Worm (Caenorhabditis elegans) whole organism, young adult: ENCODE measurements around the gene C55B6.1.
A peak's percentile ranks its signal among the peaks of the same experiment; 100 is the strongest.

Experiments used
- B0019.2 ChIP-seq: fragments of 200-800 bp; sonication (Bioruptor generic); conservative IDR thresholded peaks from 2 replicates; pipeline ENCODE4 v1.3.6; 2022; ENCODE audit warnings: missing genetic modification reagents, missing genetic modification characterization, missing compliant biosample characterization
- B0035.1 ChIP-seq: sonication (generic microtip); optimal IDR thresholded peaks from 2 replicates; lab custom pipeline; 2016; ENCODE audit warnings: missing genetic modification characterization, mild to moderate bottlenecking, missing compliant biosample characterization, missing genotype, missing genetic modification reagents
- C06A6.2 ChIP-seq: fragments of 200-800 bp; sonication (Bioruptor generic); conservative IDR thresholded peaks from 2 replicates; pipeline ENCODE4 v1.3.6; 2022; ENCODE audit warnings: missing genetic modification characterization, missing compliant biosample characterization
- D2030.7 ChIP-seq: fragments of 200-800 bp; sonication (Bioruptor generic); IDR thresholded peaks from 2 replicates; pipeline ENCODE4 v1.3.6; 2022; ENCODE audit warnings: missing genetic modification reagents, missing genetic modification characterization, missing compliant biosample characterization
- F57A8.1 ChIP-seq: fragments of 200-800 bp; sonication (Bioruptor generic); optimal IDR thresholded peaks from 2 replicates; lab custom pipeline; 2018; ENCODE audit warnings: mild to moderate bottlenecking, missing genetic modification characterization, moderate library complexity, missing compliant biosample characterization
- K12H6.12 ChIP-seq: fragments of 200-800 bp; sonication (Bioruptor generic); optimal IDR thresholded peaks from 2 replicates; lab custom pipeline; 2018; ENCODE audit warnings: mild to moderate bottlenecking, missing genetic modification characterization, missing compliant biosample characterization
- Y53G8AR.9 ChIP-seq: fragments of 200-800 bp; sonication (Bioruptor generic); conservative IDR thresholded peaks from 2 replicates; pipeline ENCODE4 v1.3.6; 2022; ENCODE audit warnings: missing genetic modification reagents, missing genetic modification characterization, missing compliant biosample characterization
- Y67H2A.10 ChIP-seq: fragments of 200-800 bp; sonication (Bioruptor generic); conservative IDR thresholded peaks from 2 replicates; pipeline ENCODE4 v1.3.6; 2022; ENCODE audit warnings: missing genetic modification reagents, missing genetic modification characterization, missing compliant biosample characterization
- Y95B8A.8 ChIP-seq: fragments of 200-800 bp; sonication (Bioruptor generic); IDR thresholded peaks from 2 replicates; pipeline ENCODE4 v1.3.6; 2022; ENCODE audit warnings: missing genetic modification reagents, missing genetic modification characterization, missing compliant biosample characterization
- akir-1 ChIP-seq: fragments of 200-800 bp; sonication (Bioruptor generic); optimal IDR thresholded peaks from 2 replicates; lab custom pipeline; 2018; ENCODE audit warnings: mild to moderate bottlenecking, missing genetic modification characterization, moderate library complexity, missing compliant biosample characterization
- aptf-3 ChIP-seq: fragments of 200-800 bp; sonication (Bioruptor generic); IDR thresholded peaks from 2 replicates; pipeline ENCODE4 v1.3.6; 2022; ENCODE audit warnings: missing genetic modification characterization, missing compliant biosample characterization
- attf-5 ChIP-seq: fragments of 200-800 bp; sonication (Bioruptor generic); optimal IDR thresholded peaks from 2 replicates; lab custom pipeline; 2018; ENCODE audit warnings: mild to moderate bottlenecking, missing genetic modification characterization, missing compliant biosample characterization
- bed-1 ChIP-seq: fragments of 200-800 bp; sonication (Bioruptor generic); IDR thresholded peaks from 2 replicates; pipeline ENCODE4 v1.3.6; 2022; ENCODE audit warnings: missing genetic modification reagents, missing genetic modification characterization, missing compliant biosample characterization
- ceh-79 ChIP-seq: sonication (generic microtip); optimal IDR thresholded peaks from 2 replicates; lab custom pipeline; 2017; ENCODE audit warnings: mild to moderate bottlenecking, missing genetic modification characterization, missing compliant biosample characterization
- ceh-91 ChIP-seq: fragments of 200-800 bp; sonication (Bioruptor generic); IDR thresholded peaks from 2 replicates; pipeline ENCODE4 v1.3.6; 2022; ENCODE audit warnings: missing genetic modification reagents, missing genetic modification characterization, missing compliant biosample characterization
- chd-7 ChIP-seq: sonication (generic microtip); optimal IDR thresholded peaks from 2 replicates; lab custom pipeline; 2016; ENCODE audit warnings: mild to moderate bottlenecking, missing genetic modification characterization, moderate library complexity, missing compliant biosample characterization
- dox-1 ChIP-seq: fragments of 200-800 bp; sonication (Bioruptor generic); IDR thresholded peaks from 2 replicates; pipeline ENCODE4 v1.3.6; 2022; ENCODE audit warnings: missing genetic modification reagents, missing genetic modification characterization, missing compliant biosample characterization
- dpl-1 ChIP-seq: fragments of 150-350 bp; optimal IDR thresholded peaks from 2 replicates; lab custom pipeline; 2014; ENCODE audit warnings: missing biosample characterization, missing genetic modification reagents, missing genetic modification characterization
- egrh-3 ChIP-seq: fragments of 200-800 bp; sonication (Bioruptor generic); IDR thresholded peaks from 2 replicates; pipeline ENCODE4 v1.3.6; 2022; ENCODE audit warnings: missing genetic modification reagents, missing genetic modification characterization, missing compliant biosample characterization
- ekl-4 ChIP-seq: fragments of 200-800 bp; sonication (Bioruptor generic); IDR thresholded peaks from 2 replicates; pipeline ENCODE4 v1.3.6; 2022; ENCODE audit warnings: missing genetic modification reagents, missing genetic modification characterization, missing compliant biosample characterization
- ets-4 ChIP-seq: fragments of 200-800 bp; sonication (Bioruptor generic); optimal IDR thresholded peaks from 2 replicates; lab custom pipeline; 2018; ENCODE audit warnings: mild to moderate bottlenecking, missing genetic modification characterization, missing compliant biosample characterization
- gei-17 ChIP-seq: fragments of 200-800 bp; sonication (Bioruptor generic); optimal IDR thresholded peaks from 2 replicates; lab custom pipeline; 2018; ENCODE audit warnings: mild to moderate bottlenecking, missing genetic modification characterization, missing compliant biosample characterization
- let-607 ChIP-seq, 2 experiments: fragments of 200-800 bp in 1 of 2; sonication (Bioruptor generic) in 1 of 2; sonication (generic microtip) in 1 of 2; optimal IDR thresholded peaks; 2 replicates each; lab custom pipeline; 2016 to 2018; ENCODE audit warnings: mild to moderate bottlenecking in 2 of 2, missing compliant biosample characterization in 2 of 2, missing genetic modification characterization in 2 of 2, moderate library complexity in 2 of 2, missing genotype in 1 of 2
- lin-26 ChIP-seq: fragments of 200-800 bp; sonication (Bioruptor generic); IDR thresholded peaks from 2 replicates; pipeline ENCODE4 v1.3.6; 2022; ENCODE audit warnings: missing genetic modification reagents, missing genetic modification characterization, missing compliant biosample characterization
- lin-40 ChIP-seq: sonication (generic microtip); optimal IDR thresholded peaks from 2 replicates; lab custom pipeline; 2016; ENCODE audit warnings: missing genetic modification characterization, mild to moderate bottlenecking, missing compliant biosample characterization, missing genotype, missing genetic modification reagents
- lir-1 ChIP-seq: fragments of 200-800 bp; sonication (Bioruptor generic); conservative IDR thresholded peaks from 2 replicates; pipeline ENCODE4 v1.3.6; 2022; ENCODE audit warnings: missing genetic modification reagents, missing genetic modification characterization, missing compliant biosample characterization
- madf-10 ChIP-seq: sonication (generic microtip); optimal IDR thresholded peaks from 2 replicates; lab custom pipeline; 2016; ENCODE audit warnings: mild to moderate bottlenecking, missing genetic modification characterization, missing compliant biosample characterization
- madf-6 ChIP-seq: fragments of 200-800 bp; sonication (Bioruptor generic); IDR thresholded peaks from 2 replicates; pipeline ENCODE4 v1.3.6; 2022; ENCODE audit warnings: missing genetic modification reagents, missing genetic modification characterization, missing compliant biosample characterization
- madf-8 ChIP-seq: fragments of 200-800 bp; sonication (Bioruptor generic); conservative IDR thresholded peaks from 2 replicates; pipeline ENCODE4 v1.3.6; 2022; ENCODE audit warnings: missing genetic modification reagents, missing genetic modification characterization, missing compliant biosample characterization
- mel-28 ChIP-seq: sonication (generic microtip); optimal IDR thresholded peaks from 2 replicates; lab custom pipeline; 2016; ENCODE audit warnings: borderline replicate concordance, mild to moderate bottlenecking, missing genetic modification characterization, missing compliant biosample characterization
- nfya-1 ChIP-seq: sonication (generic microtip); optimal IDR thresholded peaks from 2 replicates; lab custom pipeline; 2017; ENCODE audit warnings: antibody characterized with exemption, missing compliant biosample characterization, missing genetic modification characterization, borderline replicate concordance; ENCODE audit not compliant: insufficient read depth
- nfyb-1 ChIP-seq: fragments of 200-800 bp; sonication (Bioruptor generic); IDR thresholded peaks from 2 replicates; pipeline ENCODE4 v1.3.6; 2022; ENCODE audit warnings: missing genetic modification reagents, missing genetic modification characterization, missing compliant biosample characterization
- nhr-179 ChIP-seq: sonication (generic microtip); optimal IDR thresholded peaks from 2 replicates; lab custom pipeline; 2016; ENCODE audit warnings: mild to moderate bottlenecking, missing genetic modification characterization, missing compliant biosample characterization
- repo-1 ChIP-seq: sonication (generic microtip); optimal IDR thresholded peaks from 2 replicates; lab custom pipeline; 2017; ENCODE audit warnings: mild to moderate bottlenecking, missing genetic modification characterization, missing compliant biosample characterization
- xnd-1 ChIP-seq: sonication (generic microtip); optimal IDR thresholded peaks from 2 replicates; lab custom pipeline; 2016; ENCODE audit warnings: missing genotype, missing genetic modification reagents, missing genetic modification characterization, missing compliant biosample characterization
- zfh-2 ChIP-seq: fragments of 200-800 bp; sonication (Bioruptor generic); conservative IDR thresholded peaks from 2 replicates; pipeline ENCODE4 v1.3.6; 2022; ENCODE audit warnings: missing genetic modification reagents, missing genetic modification characterization, missing compliant biosample characterization
- zim-3 ChIP-seq: sonication (generic microtip); optimal IDR thresholded peaks from 2 replicates; lab custom pipeline; 2017; ENCODE audit warnings: mild to moderate bottlenecking, missing genetic modification characterization, moderate library complexity, missing compliant biosample characterization

The C55B6.1 gene

ce11 chrX:7210467-7211107, 10.4 kb downstream of the C55B6.1 start:
- TF ChIP-seq gei-17 (GFP tag; lab: Kevin White, UChicago) (no peak), C06A6.2 (GFP tag; lab: Robert Waterston, UW) (no peak), lir-1 (no peak), K12H6.12 (no peak), repo-1 (no peak), ceh-91 (no peak), dpl-1 (GFP tag; lab: Kevin White, UChicago) (no peak), madf-6 (GFP tag; lab: Robert Waterston, UW) (no peak), ceh-79 (no peak), zfh-2 (GFP tag; lab: Robert Waterston, UW) (no peak), madf-8 (no peak), akir-1 (GFP tag; lab: Kevin White, UChicago) (no peak)

DNA sequence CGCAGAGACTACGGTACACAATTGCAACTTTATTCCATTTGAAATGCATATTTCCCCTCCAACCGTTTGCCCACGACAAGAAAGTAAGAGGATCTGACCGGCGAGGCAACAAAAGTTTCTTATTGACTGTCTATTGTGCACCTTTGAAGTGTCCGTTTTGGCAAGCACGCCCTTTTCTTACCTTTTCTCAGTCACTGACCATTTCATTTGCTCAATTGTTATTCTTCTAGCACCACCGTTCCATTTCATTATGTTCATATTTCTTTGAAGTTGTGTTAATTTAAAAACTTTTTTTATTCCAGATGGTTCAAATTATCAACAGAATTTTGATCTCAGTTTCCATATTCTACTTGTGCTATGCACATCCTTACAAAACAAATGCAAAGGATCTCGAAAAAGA, 11.2 kb downstream of the C55B6.1 start, which contains the start of gene spp-22:
spp-22 (plus strand) TSS at position 301 of the 400 bp plus-strand sequence.
- TF ChIP-seq C06A6.2 (GFP tag; lab: Robert Waterston, UW), result no peak
- no peak for TF ChIP-seq nfya-1 (tag; lab: Kevin White, UChicago)
- TF ChIP-seq mel-28 (tag; lab: Kevin White, UChicago), result no peak
- TF ChIP-seq aptf-3 (GFP tag; lab: Robert Waterston, UW), result no peak
- TF ChIP-seq F57A8.1 (GFP tag; lab: Kevin White, UChicago), result no peak
- TF ChIP-seq xnd-1, result no peak
- TF ChIP-seq D2030.7, result no peak
- no peak for TF ChIP-seq let-607 (tag; optimal IDR thresholded peaks at IDR 0.05; lab: Kevin White, UChicago)
- TF ChIP-seq B0035.1 (tag; lab: Kevin White, UChicago), result no peak

DNA sequence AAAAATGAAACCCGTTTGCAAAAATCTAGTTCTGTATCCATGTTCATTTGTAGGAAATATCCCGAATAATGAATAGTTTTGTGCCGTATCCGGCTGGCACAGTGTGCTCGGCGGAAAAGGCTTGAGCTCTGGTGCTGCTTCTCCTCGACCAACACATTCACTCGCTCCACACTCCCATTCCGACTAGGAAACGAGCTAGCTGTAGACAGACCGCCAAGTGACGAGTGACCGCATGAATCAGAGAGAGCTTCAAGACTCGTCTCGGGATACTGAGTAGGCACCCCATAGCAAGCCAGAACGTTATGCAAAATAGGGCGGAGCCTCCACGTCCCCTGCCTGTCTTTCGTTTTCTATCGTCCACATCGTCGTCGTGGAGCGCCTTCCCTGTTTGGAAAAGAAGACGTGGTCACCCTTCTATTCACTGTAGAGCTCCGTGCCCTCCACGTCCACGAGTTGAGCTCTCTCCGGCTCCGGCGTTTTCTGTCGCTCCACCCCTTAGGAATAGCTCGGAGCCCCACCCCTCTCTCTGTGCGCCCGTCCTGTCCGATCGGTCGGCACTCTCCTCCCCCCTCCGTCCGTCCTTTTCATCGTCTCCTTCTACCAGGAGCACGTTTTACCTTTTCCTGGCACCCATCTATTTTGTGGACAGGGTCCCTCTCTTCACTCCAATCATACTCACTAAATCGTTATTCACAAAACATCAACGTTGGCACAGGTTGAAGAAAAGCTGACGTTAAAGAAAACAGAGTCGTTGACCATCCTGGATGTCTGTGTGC, 17.7 kb downstream of the C55B6.1 start, which contains the start of gene syd-9:
syd-9 (plus strand) TSS at position 394 of the 776 bp plus-strand sequence.
- TF ChIP-seq let-607 (tag; optimal IDR thresholded peaks at IDR 0.05; lab: Kevin White, UChicago) (no peak), ekl-4 (GFP tag; lab: Robert Waterston, UW) (peak; percentile 23; the same call in 1 of the 2 replicates), Y95B8A.8 (no peak), Y67H2A.10 (GFP tag; lab: Robert Waterston, UW) (no peak), lin-40 (tag; lab: Kevin White, UChicago) (no peak), madf-10 (tag; lab: Kevin White, UChicago) (no peak), zim-3 (tag; lab: Kevin White, UChicago) (peak; percentile 63), egrh-3 (GFP tag; lab: Robert Waterston, UW) (peak; percentile 76; the same call in 1 of the 2 replicates), chd-7 (peak; percentile 8), K12H6.12 (peak; percentile 50), zfh-2 (GFP tag; lab: Robert Waterston, UW) (peak; percentile 84), dox-1 (GFP tag; lab: Robert Waterston, UW) (0 out of 2 replicates have a peak, but pooled peaks have one; percentile 10), lin-26 (GFP tag; lab: Robert Waterston, UW) (0 out of 2 replicates have a peak, but pooled peaks have one; percentile 16), nfyb-1 (GFP tag; lab: Robert Waterston, UW) (0 out of 2 replicates have a peak, but pooled peaks have one; percentile 25)

DNA sequence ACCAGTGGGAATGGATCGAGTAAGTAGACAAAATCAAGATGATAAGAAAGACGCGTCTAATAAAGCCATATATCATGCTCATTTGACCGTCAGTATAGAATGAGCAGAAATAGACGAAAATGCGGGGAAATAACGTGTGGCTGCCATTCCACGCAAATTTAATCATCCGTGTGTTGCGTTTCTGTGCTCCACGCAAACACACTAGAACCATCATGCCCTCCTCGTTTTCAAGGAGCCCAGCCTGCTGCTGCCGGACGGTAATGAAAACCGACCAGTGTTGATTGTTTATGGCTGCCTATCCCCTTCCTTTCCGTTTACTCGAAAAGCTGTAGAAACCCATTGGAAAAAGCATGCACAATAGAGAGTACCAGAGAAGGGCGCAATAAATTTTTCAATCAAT, 20.0 kb downstream of the C55B6.1 start:
- TF ChIP-seq Y53G8AR.9 (no peak), bed-1 (GFP tag; lab: Robert Waterston, UW) (no peak), ceh-91 (no peak), Y95B8A.8 (no peak), ets-4 (GFP tag; lab: Kevin White, UChicago) (no peak), nfyb-1 (GFP tag; lab: Robert Waterston, UW) (peak; percentile 33; the same call in 1 of the 2 replicates), nhr-179 (tag; lab: Kevin White, UChicago) (no peak), attf-5 (GFP tag; lab: Kevin White, UChicago) (no peak), B0019.2 (GFP tag; lab: Robert Waterston, UW) (no peak)
